Fruit fly (Drosophila melanogaster) whole organism, embryonic: ENCODE results near the gene Urm1.

Source experiments
- Atf6 ChIP-seq: fragments of 200-800 bp; sonication (Bioruptor generic); IDR thresholded peaks from 2 replicates; pipeline ENCODE4 v1.3.6; 2022; ENCODE audit warnings: missing biosample characterization, missing genetic modification characterization
- B-H1 ChIP-seq: fragments of 200-800 bp; sonication (Bioruptor generic); IDR thresholded peaks from 3 replicates; pipeline ENCODE4 v1.3.6; 2022; ENCODE audit warnings: missing biosample characterization, missing genetic modification characterization
- Bteb2 ChIP-seq: fragments of 200-800 bp; sonication (Bioruptor generic); optimal IDR thresholded peaks from 2 replicates; lab custom pipeline; 2016; ENCODE audit warnings: missing biosample characterization, missing genetic modification characterization
- C15 ChIP-seq: fragments of 200-800 bp; sonication (Bioruptor generic); IDR thresholded peaks from 3 replicates; pipeline ENCODE4 v1.3.6; 2022; ENCODE audit warnings: missing biosample characterization, missing genetic modification characterization
- CG11695 ChIP-seq: fragments of 200-800 bp; sonication (Bioruptor generic); IDR thresholded peaks from 3 replicates; pipeline ENCODE4 v1.3.6; 2022; ENCODE audit warnings: missing biosample characterization, missing genetic modification characterization
- CG12299 ChIP-seq: fragments of 200-800 bp; sonication (Bioruptor generic); optimal IDR thresholded peaks from 2 replicates; lab custom pipeline; 2018; ENCODE audit warnings: missing biosample characterization, mild to moderate bottlenecking, missing genetic modification characterization
- CG12391 ChIP-seq: fragments of 200-800 bp; sonication (Bioruptor generic); optimal IDR thresholded peaks from 3 replicates; lab custom pipeline; 2018; ENCODE audit warnings: missing biosample characterization, mild to moderate bottlenecking, missing genetic modification characterization, moderate library complexity
- CG12942 ChIP-seq: fragments of 200-800 bp; sonication (Bioruptor generic); optimal IDR thresholded peaks from 3 replicates; lab custom pipeline; 2016; ENCODE audit warnings: missing biosample characterization, missing genetic modification characterization
- CG13775 ChIP-seq: fragments of 200-800 bp; sonication (Bioruptor generic); optimal IDR thresholded peaks from 3 replicates; lab custom pipeline; 2017; ENCODE audit warnings: missing biosample characterization, mild to moderate bottlenecking, missing genetic modification characterization
- CG16863 ChIP-seq: fragments of 200-800 bp; sonication (Bioruptor generic); optimal IDR thresholded peaks from 3 replicates; lab custom pipeline; 2016; ENCODE audit warnings: missing biosample characterization, missing genetic modification characterization
- CG33557 ChIP-seq: fragments of 200-800 bp; sonication (Bioruptor generic); optimal IDR thresholded peaks from 2 replicates; lab custom pipeline; 2019; ENCODE audit warnings: missing biosample characterization, mild to moderate bottlenecking, missing genetic modification characterization, moderate library complexity
- CG3726 ChIP-seq: fragments of 200-800 bp; sonication (Bioruptor generic); IDR thresholded peaks from 3 replicates; pipeline ENCODE4, ENCODE4 v1.3.6; 2022; ENCODE audit warnings: missing biosample characterization, missing genetic modification characterization
- CG4328 ChIP-seq: fragments of 200-800 bp; sonication (Bioruptor generic); optimal IDR thresholded peaks from 3 replicates; lab custom pipeline; 2017; ENCODE audit warnings: missing biosample characterization, missing genetic modification reagents, missing genetic modification characterization
- CG6272 ChIP-seq: fragments of 200-800 bp; sonication (Bioruptor generic); IDR thresholded peaks from 2 replicates; pipeline ENCODE4 v1.3.6; 2022; ENCODE audit warnings: missing biosample characterization, missing genetic modification characterization
- CG8089 ChIP-seq: fragments of 200-800 bp; sonication (Bioruptor generic); optimal IDR thresholded peaks from 3 replicates; lab custom pipeline; 2016; ENCODE audit warnings: missing biosample characterization, missing genetic modification characterization
- CG8765 ChIP-seq: fragments of 200-800 bp; sonication (Bioruptor generic); IDR thresholded peaks from 2 replicates; pipeline ENCODE4 v1.3.6; 2022; ENCODE audit warnings: missing biosample characterization, missing genetic modification characterization
- Ets65A ChIP-seq: fragments of 200-800 bp; sonication (Bioruptor generic); peaks from one replicate; lab custom pipeline; 2016; ENCODE audit warnings: missing biosample characterization, missing genetic modification characterization
- H2.0 ChIP-seq: fragments of 200-800 bp; sonication (Bioruptor generic); IDR thresholded peaks from 2 replicates; pipeline ENCODE4 v1.3.6; 2022; ENCODE audit warnings: missing biosample characterization, missing genetic modification characterization
- HmgZ ChIP-seq: fragments of 200-800 bp; sonication (Bioruptor generic); optimal IDR thresholded peaks from 2 replicates; lab custom pipeline; 2018; ENCODE audit warnings: missing biosample characterization, mild to moderate bottlenecking, missing genetic modification characterization
- Optix ChIP-seq: fragments of 200-800 bp; sonication (Bioruptor generic); IDR thresholded peaks from 3 replicates; pipeline ENCODE4 v1.3.6; 2022; ENCODE audit warnings: missing biosample characterization, missing genetic modification characterization
- Poxn ChIP-seq: fragments of 200-800 bp; sonication (Bioruptor generic); IDR thresholded peaks from 2 replicates; pipeline ENCODE4 v1.3.6; 2022; ENCODE audit warnings: missing biosample characterization, missing genetic modification characterization
- TFAM ChIP-seq: fragments of 200-800 bp; sonication (Bioruptor generic); optimal IDR thresholded peaks from 2 replicates; lab custom pipeline; 2017; ENCODE audit warnings: missing biosample characterization, missing genetic modification characterization, inconsistent platforms
- aop ChIP-seq: fragments of 200-800 bp; sonication (Bioruptor generic); IDR thresholded peaks from 2 replicates; pipeline ENCODE4 v1.3.6; 2022; ENCODE audit warnings: missing biosample characterization, missing genetic modification characterization
- ara ChIP-seq: fragments of 200-800 bp; sonication (Bioruptor generic); IDR thresholded peaks from 2 replicates; pipeline ENCODE4 v1.3.6; 2022; ENCODE audit warnings: missing biosample characterization, missing genetic modification characterization
- cwo ChIP-seq: fragments of 200-800 bp; sonication (Bioruptor generic); optimal IDR thresholded peaks from 3 replicates; lab custom pipeline; 2017; ENCODE audit warnings: missing biosample characterization, missing genetic modification characterization, mild to moderate bottlenecking, moderate library complexity, missing genetic modification reagents
- dpn ChIP-seq, 2 experiments: fragments of 200-800 bp; sonication (Bioruptor generic); optimal IDR thresholded peaks; 3 replicates each; lab custom pipeline; 2016; ENCODE audit warnings: missing biosample characterization in 2 of 2, missing genetic modification characterization in 2 of 2
- exex ChIP-seq: fragments of 200-800 bp; sonication (Bioruptor generic); optimal IDR thresholded peaks from 4 replicates; lab custom pipeline; 2018; ENCODE audit warnings: missing biosample characterization, mild to moderate bottlenecking, missing genetic modification characterization, moderate library complexity
- eyg ChIP-seq: fragments of 200-800 bp; sonication (Bioruptor generic); optimal IDR thresholded peaks from 3 replicates; lab custom pipeline; 2016; ENCODE audit warnings: missing biosample characterization, missing genetic modification characterization
- fd64A ChIP-seq: fragments of 200-800 bp; sonication (Bioruptor generic); optimal IDR thresholded peaks from 3 replicates; lab custom pipeline; 2018; ENCODE audit warnings: missing biosample characterization, mild to moderate bottlenecking, missing genetic modification characterization
- ftz-f1 ChIP-seq: fragments of 200-800 bp; sonication (Bioruptor generic); optimal IDR thresholded peaks from 2 replicates; lab custom pipeline; 2016; ENCODE audit warnings: missing biosample characterization, missing genetic modification characterization
- gce ChIP-seq: fragments of 200-800 bp; sonication (Bioruptor generic); IDR thresholded peaks from 3 replicates; pipeline ENCODE4 v1.3.6; 2022; ENCODE audit warnings: missing biosample characterization, missing genetic modification characterization
- gem ChIP-seq: fragments of 200-800 bp; sonication (Bioruptor generic); optimal IDR thresholded peaks from 2 replicates; lab custom pipeline; 2019; ENCODE audit warnings: missing biosample characterization, mild to moderate bottlenecking, missing genetic modification characterization, moderate library complexity
- gro ChIP-seq: fragments of 200-800 bp; sonication (Bioruptor generic); optimal IDR thresholded peaks from 2 replicates; lab custom pipeline; 2016; ENCODE audit warnings: missing biosample characterization, missing genetic modification characterization
- hkb ChIP-seq, 2 experiments: fragments of 200-800 bp in 1 of 2; fragments of >200 bp in 1 of 2; sonication (Bioruptor generic) in 1 of 2; IDR thresholded peaks in 1 of 2; optimal IDR thresholded peaks in 1 of 2; 2 replicates each; pipeline versions ENCODE4 v1.3.6 to Lab custom; 2017 to 2022; ENCODE audit warnings: missing biosample characterization in 1 of 2, missing genetic modification characterization in 1 of 2
- pan ChIP-seq, 4 experiments: fragments of >200 bp in 3 of 4; fragments of 200-800 bp in 1 of 4; sonication (Bioruptor generic) in 1 of 4; optimal IDR thresholded peaks in 3 of 4; IDR thresholded peaks in 1 of 4; 2 replicates each; pipeline versions ENCODE4 v1.3.6 to Lab custom; 2017 to 2022; ENCODE audit warnings: missing biosample characterization in 2 of 4, missing genetic modification characterization in 2 of 4, mixed read lengths in 1 of 4
- prd ChIP-seq, 3 experiments: fragments of >200 bp in 2 of 3; fragments of 200-800 bp in 1 of 3; sonication (Bioruptor generic) in 1 of 3; optimal IDR thresholded peaks in 2 of 3; IDR thresholded peaks in 1 of 3; 2 replicates in 2 of 3; 3 replicates in 1 of 3; pipeline versions ENCODE4 v1.3.6 to Lab custom; 2017 to 2022; ENCODE audit warnings: missing biosample characterization in 1 of 3, missing genetic modification characterization in 1 of 3
- pros ChIP-seq: fragments of 200-800 bp; sonication (Bioruptor generic); optimal IDR thresholded peaks from 3 replicates; lab custom pipeline; 2019; ENCODE audit warnings: missing biosample characterization, mild to moderate bottlenecking, missing genetic modification characterization, moderate library complexity
- row ChIP-seq: fragments of 200-800 bp; sonication (Bioruptor generic); IDR thresholded peaks from 3 replicates; pipeline ENCODE4 v1.3.6; 2022; ENCODE audit warnings: missing biosample characterization, missing genetic modification characterization
- sc ChIP-seq, 3 experiments: fragments of >200 bp in 2 of 3; fragments of 200-800 bp in 1 of 3; sonication (Bioruptor generic) in 1 of 3; optimal IDR thresholded peaks; 2 replicates in 2 of 3; 3 replicates in 1 of 3; lab custom pipeline; 2017; ENCODE audit warnings: mild to moderate bottlenecking in 1 of 3, missing biosample characterization in 1 of 3, missing genetic modification characterization in 1 of 3, missing genetic modification reagents in 1 of 3
- sens ChIP-seq: fragments of 200-800 bp; sonication (Bioruptor generic); peaks from one replicate; lab custom pipeline; 2016; ENCODE audit warnings: missing biosample characterization, missing genetic modification characterization
- so ChIP-seq: fragments of 200-800 bp; sonication (Bioruptor generic); IDR thresholded peaks from 3 replicates; pipeline ENCODE4 v1.3.6; 2022; ENCODE audit warnings: missing biosample characterization, missing genetic modification characterization
- sug ChIP-seq: fragments of 200-800 bp; optimal IDR thresholded peaks from 2 replicates; lab custom pipeline; 2019; ENCODE audit warnings: missing biosample characterization, mild to moderate bottlenecking, missing genetic modification characterization, moderate library complexity
- tgo ChIP-seq: fragments of 200-800 bp; sonication (Bioruptor generic); IDR thresholded peaks from 3 replicates; pipeline ENCODE4 v1.3.6; 2022; ENCODE audit warnings: missing biosample characterization, missing genetic modification characterization
- tin ChIP-seq: fragments of 200-800 bp; sonication (Bioruptor generic); optimal IDR thresholded peaks from 3 replicates; lab custom pipeline; 2016; ENCODE audit warnings: missing biosample characterization, missing genetic modification characterization
- trh ChIP-seq: fragments of 200-800 bp; sonication (Bioruptor generic); optimal IDR thresholded peaks from 2 replicates; lab custom pipeline; 2016; ENCODE audit warnings: missing biosample characterization, missing genetic modification characterization
- twi ChIP-seq: fragments of 200-800 bp; optimal IDR thresholded peaks from 2 replicates; lab custom pipeline; 2019; ENCODE audit warnings: missing biosample characterization, mild to moderate bottlenecking, missing genetic modification characterization, moderate library complexity
- vnd ChIP-seq: fragments of 200-800 bp; sonication (Bioruptor generic); IDR thresholded peaks from 3 replicates; pipeline ENCODE4 v1.3.6; 2022; ENCODE audit warnings: missing biosample characterization, missing genetic modification characterization; ENCODE audit not compliant: partially characterized antibody
- vvl ChIP-seq: fragments of 200-800 bp; sonication (Bioruptor generic); IDR thresholded peaks from 2 replicates; pipeline ENCODE4 v1.3.6; 2022; ENCODE audit warnings: missing biosample characterization, missing genetic modification characterization
- zfh1 ChIP-seq: fragments of 200-800 bp; sonication (Bioruptor generic); IDR thresholded peaks from 3 replicates; pipeline ENCODE4 v1.3.6; 2022; ENCODE audit warnings: missing biosample characterization, missing genetic modification characterization

The Urm1 gene

DNA sequence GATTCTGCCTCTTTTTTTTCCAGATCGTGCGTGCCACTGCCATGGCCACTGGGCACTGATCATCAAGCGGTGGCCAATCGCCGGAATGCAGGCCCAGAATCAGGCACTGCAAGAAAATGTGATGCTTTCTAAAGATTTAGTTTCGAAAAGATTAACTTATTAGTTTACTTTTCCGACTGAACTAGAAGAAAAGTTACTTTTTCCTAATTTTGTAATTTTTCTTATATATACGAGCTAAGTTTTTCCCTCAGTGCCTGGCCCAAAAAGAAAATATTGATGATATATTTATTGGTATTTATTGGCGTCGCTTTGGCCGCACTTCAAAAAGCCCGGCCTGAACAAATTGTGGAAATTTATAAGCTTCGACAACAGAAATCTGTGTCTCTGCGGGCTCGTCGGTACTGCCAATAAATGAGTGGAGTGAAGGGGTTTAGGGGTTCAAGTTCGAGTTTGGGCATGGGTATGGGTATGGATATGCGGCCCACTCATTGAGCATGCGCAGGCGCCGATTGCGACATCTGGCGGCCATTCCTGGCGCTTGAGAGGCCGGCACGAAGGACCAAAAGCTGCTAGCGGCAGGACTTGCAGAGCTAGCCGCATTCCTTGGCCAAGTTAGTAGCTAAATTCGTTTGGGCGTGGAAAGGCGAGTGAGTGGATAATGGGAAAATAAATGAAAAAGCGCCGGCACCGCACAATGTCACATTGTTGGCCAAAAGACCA, 39.0 kb downstream of the Urm1 start (continued):
- TF ChIP-seq pan (optimal IDR thresholded peaks at IDR 0.05; lab: Kevin White, UChicago) (no peak), pan (GFP tag; optimal IDR thresholded peaks at IDR 0.05 in 1 of 2, IDR thresholded peaks at IDR 0.05 in 1 of 2) (peak in 1 of 2 experiments; percentile 56), hkb (optimal IDR thresholded peaks at IDR 0.05; lab: Kevin White, UChicago) (no peak), hkb (GFP tag; IDR thresholded peaks at IDR 0.05; lab: Robert Waterston, UW) (peak; percentile 45; the same call in 1 of the 2 replicates), vnd (GFP tag; lab: Robert Waterston, UW) (no peak), so (no peak), ftz-f1 (no peak), CG3726 (no peak), CG12942 (no peak), ara (GFP tag; lab: Robert Waterston, UW) (no peak), TFAM (GFP tag; lab: Kevin White, UChicago) (no peak), CG12299 (tag; lab: Kevin White, UChicago) (no peak), zfh1 (GFP tag; lab: Robert Waterston, UW) (no peak), CG11695 (GFP tag; lab: Robert Waterston, UW) (no peak), gem (peak; percentile 42), CG12391 (tag; lab: Kevin White, UChicago) (no peak), tin (GFP tag; lab: Kevin White, UChicago) (no peak), dpn (GFP tag; optimal IDR thresholded peaks at IDR 0.05; lab: Kevin White, UChicago) (no peak), H2.0 (GFP tag; lab: Robert Waterston, UW) (no peak), vvl (GFP tag; lab: Robert Waterston, UW) (peak; percentile 29; the same call in 1 of the 2 replicates), CG8765 (no peak), cwo (GFP tag; lab: Kevin White, UChicago) (no peak), pros (GFP tag; lab: Kevin White, UChicago) (no peak), aop (GFP tag; lab: Robert Waterston, UW) (no peak), CG6272 (GFP tag; lab: Robert Waterston, UW) (no peak), Ets65A (GFP tag; lab: Kevin White, UChicago) (peak; percentile 59), B-H1 (GFP tag; lab: Robert Waterston, UW) (0 out of 3 replicates have a peak, but pooled peaks have one; percentile 14), exex (tag; lab: Kevin White, UChicago) (no peak), row (0 out of 3 replicates have a peak, but pooled peaks have one; percentile 29), trh (GFP tag; lab: Kevin White, UChicago) (no peak), sc (optimal IDR thresholded peaks at IDR 0.05; lab: Kevin White, UChicago) (no peak), sc (GFP tag; optimal IDR thresholded peaks at IDR 0.05; lab: Kevin White, UChicago) (no peak), gce (GFP tag; lab: Robert Waterston, UW) (no peak), HmgZ (tag; lab: Kevin White, UChicago) (no peak), fd64A (GFP tag; lab: Kevin White, UChicago) (no peak), CG13775 (GFP tag; lab: Kevin White, UChicago) (no peak), eyg (GFP tag; lab: Kevin White, UChicago) (no peak), C15 (GFP tag; lab: Robert Waterston, UW) (no peak), tgo (GFP tag; lab: Robert Waterston, UW) (peak; percentile 38; the same call in 2 of the 3 replicates), sug (tag; lab: Kevin White, UChicago) (no peak), CG4328 (GFP tag; lab: Kevin White, UChicago) (no peak), Poxn (GFP tag; lab: Robert Waterston, UW) (no peak), sens (peak; percentile 84), twi (no peak), Atf6 (GFP tag; lab: Robert Waterston, UW) (no peak), Optix (no peak), Bteb2 (GFP tag; lab: Kevin White, UChicago) (no peak), gro (no peak), prd (optimal IDR thresholded peaks at IDR 0.05; lab: Kevin White, UChicago) (no peak), prd (GFP tag; IDR thresholded peaks at IDR 0.05; lab: Robert Waterston, UW) (peak; percentile 32; the same call in 1 of the 3 replicates), CG8089 (GFP tag; lab: Kevin White, UChicago) (no peak), CG16863 (no peak), CG33557 (GFP tag; lab: Kevin White, UChicago) (no peak)
